Worm (Caenorhabditis elegans) whole organism, L2 larva: ENCODE data around the gene C23G10.10.

Source experiments
- F13H6.1 ChIP-seq: sonication (generic microtip); optimal IDR thresholded peaks from 2 replicates; lab custom pipeline; 2016; ENCODE audit warnings: missing genetic modification characterization, missing compliant biosample characterization
- R02D3.7 ChIP-seq: fragments of 150-350 bp; optimal IDR thresholded peaks from 2 replicates; lab custom pipeline; 2014; ENCODE audit warnings: missing biosample characterization, missing genetic modification characterization
- Y55F3AM.14 ChIP-seq: fragments of 200-800 bp; sonication (Bioruptor generic); optimal IDR thresholded peaks from 2 replicates; lab custom pipeline; 2018; ENCODE audit warnings: mild to moderate bottlenecking, missing genetic modification characterization, missing compliant biosample characterization
- ZK546.5 ChIP-seq: sonication (generic microtip); optimal IDR thresholded peaks from 2 replicates; lab custom pipeline; 2017; ENCODE audit warnings: missing biosample characterization, missing genetic modification characterization
- alr-1 ChIP-seq: fragments of 150-350 bp; optimal IDR thresholded peaks from 2 replicates; lab custom pipeline; 2014; ENCODE audit warnings: missing biosample characterization, missing genetic modification characterization
- aly-2 ChIP-seq: fragments of 150-350 bp; optimal IDR thresholded peaks from 2 replicates; lab custom pipeline; 2014; ENCODE audit warnings: missing biosample characterization, missing genetic modification characterization
- ama-1 ChIP-seq: fragments of 150-350 bp; optimal IDR thresholded peaks from 2 replicates; lab custom pipeline; 2018; ENCODE audit warnings: inconsistent platforms
- blmp-1 ChIP-seq: sonication (generic microtip); optimal IDR thresholded peaks from 2 replicates; lab custom pipeline; 2017; ENCODE audit warnings: missing genetic modification characterization, mild to moderate bottlenecking, missing compliant biosample characterization, antibody characterized with exemption, moderate library complexity; ENCODE audit not compliant: insufficient read depth
- ceh-16 ChIP-seq: fragments of 150-350 bp; optimal IDR thresholded peaks from 2 replicates; lab custom pipeline; 2014; ENCODE audit warnings: missing biosample characterization, missing genetic modification characterization
- ceh-82 ChIP-seq: fragments of 150-350 bp; optimal IDR thresholded peaks from 2 replicates; lab custom pipeline; 2014; ENCODE audit warnings: missing biosample characterization, missing genetic modification characterization
- crh-2 ChIP-seq: sonication (generic microtip); optimal IDR thresholded peaks from 2 replicates; lab custom pipeline; 2017; ENCODE audit warnings: missing biosample characterization, missing genetic modification characterization
- dmd-4 ChIP-seq: sonication (generic microtip); optimal IDR thresholded peaks from 2 replicates; lab custom pipeline; 2017; ENCODE audit warnings: missing biosample characterization, missing genetic modification characterization
- egl-27 ChIP-seq: sonication (generic microtip); optimal IDR thresholded peaks from 3 replicates; lab custom pipeline; 2017; ENCODE audit warnings: missing biosample characterization, missing genetic modification reagents, missing genetic modification characterization
- elt-1 ChIP-seq: fragments of 150-350 bp; optimal IDR thresholded peaks from 2 replicates; lab custom pipeline; 2014; ENCODE audit warnings: missing biosample characterization, missing genetic modification characterization
- elt-3 ChIP-seq: sonication (generic microtip); optimal IDR thresholded peaks from 2 replicates; lab custom pipeline; 2017; ENCODE audit warnings: missing biosample characterization, missing genetic modification characterization
- fos-1 ChIP-seq: fragments of 150-350 bp; optimal IDR thresholded peaks from 2 replicates; lab custom pipeline; 2014; ENCODE audit warnings: missing biosample characterization, missing genetic modification characterization
- gmeb-1 ChIP-seq: fragments of 150-350 bp; optimal IDR thresholded peaks from 2 replicates; lab custom pipeline; 2014; ENCODE audit warnings: missing biosample characterization, missing genetic modification characterization
- lin-11 ChIP-seq: fragments of 150-350 bp; sonication (generic microtip); optimal IDR thresholded peaks from 2 replicates; lab custom pipeline; 2014; ENCODE audit warnings: missing biosample characterization, missing genetic modification characterization, inconsistent platforms, mixed read lengths
- lin-13 ChIP-seq: fragments of 150-350 bp; optimal IDR thresholded peaks from 2 replicates; lab custom pipeline; 2014; ENCODE audit warnings: missing biosample characterization, missing genetic modification reagents, missing genetic modification characterization
- lin-39 ChIP-seq: fragments of 150-350 bp; optimal IDR thresholded peaks from 2 replicates; lab custom pipeline; 2014; ENCODE audit warnings: missing biosample characterization, missing genetic modification reagents, missing genetic modification characterization
- lsy-2 ChIP-seq, 2 experiments: fragments of 150-350 bp in 1 of 2; sonication (generic microtip) in 1 of 2; optimal IDR thresholded peaks; 2 replicates each; lab custom pipeline; 2014 to 2017; ENCODE audit warnings: missing biosample characterization in 2 of 2, missing genetic modification characterization in 2 of 2
- mab-5 ChIP-seq: fragments of 150-350 bp; optimal IDR thresholded peaks from 2 replicates; lab custom pipeline; 2014; ENCODE audit warnings: missing biosample characterization, missing genetic modification characterization
- mbf-1 ChIP-seq: sonication (generic microtip); optimal IDR thresholded peaks from 2 replicates; lab custom pipeline; 2017; ENCODE audit warnings: missing biosample characterization, missing genetic modification characterization
- mdl-1 ChIP-seq, 2 experiments: fragments of 150-350 bp in 1 of 2; sonication (generic microtip) in 1 of 2; optimal IDR thresholded peaks; 2 replicates each; lab custom pipeline; 2017; ENCODE audit warnings: missing biosample characterization in 2 of 2, missing genetic modification characterization in 2 of 2
- nhr-12 ChIP-seq: fragments of 150-350 bp; optimal IDR thresholded peaks from 2 replicates; lab custom pipeline; 2014; ENCODE audit warnings: missing biosample characterization, missing genetic modification characterization
- nhr-129 ChIP-seq: fragments of 150-350 bp; optimal IDR thresholded peaks from 2 replicates; lab custom pipeline; 2014; ENCODE audit warnings: missing biosample characterization, missing genetic modification characterization
- nhr-21 ChIP-seq: fragments of 150-350 bp; optimal IDR thresholded peaks from 2 replicates; lab custom pipeline; 2014; ENCODE audit warnings: missing biosample characterization, missing genetic modification characterization
- nhr-23 ChIP-seq: fragments of 150-350 bp; optimal IDR thresholded peaks from 2 replicates; lab custom pipeline; 2014; ENCODE audit warnings: missing biosample characterization, missing genetic modification reagents, missing genetic modification characterization
- nhr-237 ChIP-seq: fragments of 150-350 bp; optimal IDR thresholded peaks from 2 replicates; lab custom pipeline; 2014; ENCODE audit warnings: missing biosample characterization, missing genetic modification characterization
- nhr-25 ChIP-seq: fragments of 150-350 bp; sonication (generic microtip); optimal IDR thresholded peaks from 3 replicates; lab custom pipeline; 2014; ENCODE audit warnings: missing biosample characterization, missing genetic modification characterization
- nhr-6 ChIP-seq: fragments of 150-350 bp; optimal IDR thresholded peaks from 2 replicates; lab custom pipeline; 2014; ENCODE audit warnings: missing biosample characterization, missing genetic modification characterization
- nhr-77 ChIP-seq: fragments of 150-350 bp; optimal IDR thresholded peaks from 2 replicates; lab custom pipeline; 2014; ENCODE audit warnings: missing biosample characterization, missing genetic modification characterization
- peb-1 ChIP-seq: fragments of 150-350 bp; optimal IDR thresholded peaks from 2 replicates; lab custom pipeline; 2014; ENCODE audit warnings: missing biosample characterization, missing genetic modification characterization
- sem-4 ChIP-seq: fragments of 150-350 bp; optimal IDR thresholded peaks from 2 replicates; lab custom pipeline; 2014; ENCODE audit warnings: missing biosample characterization, missing genetic modification reagents, missing genetic modification characterization
- skn-1 ChIP-seq: sonication (generic microtip); optimal IDR thresholded peaks from 2 replicates; lab custom pipeline; 2017; ENCODE audit warnings: missing biosample characterization, missing genetic modification characterization
- sma-3 ChIP-seq: sonication (generic microtip); optimal IDR thresholded peaks from 2 replicates; lab custom pipeline; 2016; ENCODE audit warnings: missing genetic modification reagents, missing genetic modification characterization, missing compliant biosample characterization
- sma-9 ChIP-seq, 2 experiments: fragments of 150-350 bp in 1 of 2; sonication (generic microtip) in 1 of 2; optimal IDR thresholded peaks; 2 replicates each; lab custom pipeline; 2014 to 2016; ENCODE audit warnings: missing genetic modification characterization in 2 of 2, mild to moderate bottlenecking in 1 of 2, missing biosample characterization in 1 of 2, missing compliant biosample characterization in 1 of 2, missing genetic modification reagents in 1 of 2, moderate library complexity in 1 of 2
- snpc-4 ChIP-seq: fragments of 150-350 bp; optimal IDR thresholded peaks from 2 replicates; lab custom pipeline; 2014; ENCODE audit warnings: missing biosample characterization, missing genetic modification characterization
- unc-39 ChIP-seq: fragments of 150-350 bp; optimal IDR thresholded peaks from 2 replicates; lab custom pipeline; 2014; ENCODE audit warnings: missing biosample characterization, missing genetic modification characterization
- unc-55 ChIP-seq: fragments of 150-350 bp; sonication (generic microtip); optimal IDR thresholded peaks from 3 replicates; lab custom pipeline; 2014; ENCODE audit warnings: missing biosample characterization, missing genetic modification reagents, missing genetic modification characterization
- unc-62 ChIP-seq: fragments of 150-350 bp; optimal IDR thresholded peaks from 2 replicates; lab custom pipeline; 2014; ENCODE audit warnings: missing biosample characterization, missing genetic modification reagents, missing genetic modification characterization
- zag-1 ChIP-seq: fragments of 150-350 bp; optimal IDR thresholded peaks from 2 replicates; lab custom pipeline; 2014; ENCODE audit warnings: missing biosample characterization, missing genetic modification characterization
- ztf-1 ChIP-seq: fragments of 200-800 bp; sonication (Bioruptor generic); conservative IDR thresholded peaks from 2 replicates; pipeline ENCODE4 v1.3.6; 2022; ENCODE audit warnings: missing genetic modification characterization, missing compliant biosample characterization
- ztf-11 ChIP-seq: sonication (generic microtip); optimal IDR thresholded peaks from 2 replicates; lab custom pipeline; 2017; ENCODE audit warnings: missing biosample characterization, missing genetic modification characterization

C23G10.10 gene

ce11 chrIII:6190810-6191209, 23.0 kb downstream of the C23G10.10 start, which contains the start of gene C23G10.5:
TSS of gene C23G10.5 (plus strand) at chrIII:6191110.
- TF ChIP-seq elt-3 (tag; lab: Kevin White, UChicago) (no peak), lin-39 (no peak), sma-9 (GFP tag; optimal IDR thresholded peaks at IDR 0.05; lab: Kevin White, UChicago) (no peak), sma-9 (tag; optimal IDR thresholded peaks at IDR 0.05; lab: Kevin White, UChicago) (no peak), F13H6.1 (tag; lab: Kevin White, UChicago) (no peak), elt-1 (tag; lab: Kevin White, UChicago) (no peak), blmp-1 (no peak), unc-62 (GFP tag; lab: Kevin White, UChicago) (no peak)

ce11 chrIII:6183118-6183517, 30.7 kb downstream of the C23G10.10 start, which contains the start of gene nas-28:
TSS of gene nas-28 (minus strand) at chrIII:6183218.
- TF ChIP-seq Y55F3AM.14 (GFP tag; lab: Kevin White, UChicago) (no peak), ztf-11 (tag; lab: Kevin White, UChicago) (no peak), alr-1 (no peak), lsy-2 (tag; optimal IDR thresholded peaks at IDR 0.05; lab: Kevin White, UChicago) (no peak), nhr-237 (no peak), sma-3 (no peak), nhr-12 (no peak), nhr-23 (no peak), ztf-1 (GFP tag; lab: Robert Waterston, UW) (no peak)

- no peak for TF ChIP-seq mab-5
- TF ChIP-seq sma-3 = peak; percentile 11
- no peak for TF ChIP-seq zag-1 (tag; lab: Kevin White, UChicago)
- TF ChIP-seq fos-1 (tag; lab: Kevin White, UChicago) = peak; percentile 58
- no peak for TF ChIP-seq nhr-25 (tag; lab: Kevin White, UChicago)
- TF ChIP-seq crh-2 (tag; lab: Kevin White, UChicago) = peak; percentile 68
- TF ChIP-seq mdl-1 (tag; optimal IDR thresholded peaks at IDR 0.05; lab: Kevin White, UChicago) = peak in 1 of 2 experiments; percentile 28
- peak; percentile 36 for TF ChIP-seq gmeb-1 (tag; lab: Kevin White, UChicago)
- TF ChIP-seq peb-1 = no peak
- TF ChIP-seq F13H6.1 (tag; lab: Kevin White, UChicago) = peak; percentile 57
- peak; percentile 10 for TF ChIP-seq nhr-129 (tag; lab: Kevin White, UChicago)
- no peak for TF ChIP-seq R02D3.7 (tag; lab: Kevin White, UChicago)
- no peak for TF ChIP-seq lin-13 (GFP tag; lab: Kevin White, UChicago)
- peak; percentile 34 for TF ChIP-seq skn-1 (tag; lab: Kevin White, UChicago)
- peak; percentile 66 for TF ChIP-seq sma-9 (GFP tag; optimal IDR thresholded peaks at IDR 0.05; lab: Kevin White, UChicago)
- TF ChIP-seq sma-9 (tag; optimal IDR thresholded peaks at IDR 0.05; lab: Kevin White, UChicago) = no peak
Observed at ce11 chrIII:6180294-6180693, 33.5 kb downstream of the C23G10.10 start.

ce11 chrIII:6179062-6179461, 34.8 kb downstream of the C23G10.10 start:
- no peak for TF ChIP-seq unc-62 (GFP tag; lab: Kevin White, UChicago)
- no peak for TF ChIP-seq R02D3.7 (tag; lab: Kevin White, UChicago)
- no peak for TF ChIP-seq ceh-16 (tag; lab: Kevin White, UChicago)
- no peak for TF ChIP-seq egl-27 (tag; lab: Kevin White, UChicago)
- no peak for TF ChIP-seq zag-1 (tag; lab: Kevin White, UChicago)
- no peak for TF ChIP-seq nhr-237
- peak; percentile 6 for TF ChIP-seq gmeb-1 (tag; lab: Kevin White, UChicago)
- no peak for TF ChIP-seq sma-3
- no peak for TF ChIP-seq blmp-1
- no peak for TF ChIP-seq unc-39 (tag; lab: Kevin White, UChicago)
- no peak for TF ChIP-seq mbf-1 (tag; lab: Kevin White, UChicago)
- no peak for TF ChIP-seq peb-1
- no peak for TF ChIP-seq Y55F3AM.14 (GFP tag; lab: Kevin White, UChicago)
- peak; percentile 83 for TF ChIP-seq sma-9 (GFP tag; optimal IDR thresholded peaks at IDR 0.05; lab: Kevin White, UChicago)
- TF ChIP-seq sma-9 (tag; optimal IDR thresholded peaks at IDR 0.05; lab: Kevin White, UChicago) = no peak
- no peak for TF ChIP-seq lin-11 (tag; lab: Kevin White, UChicago)
- no peak for TF ChIP-seq unc-55 (GFP tag; lab: Kevin White, UChicago)
- TF ChIP-seq mab-5 = no peak
- TF ChIP-seq nhr-77 (tag; lab: Kevin White, UChicago) = no peak
- TF ChIP-seq elt-1 (tag; lab: Kevin White, UChicago) = no peak
- no peak for TF ChIP-seq nhr-21 (tag; lab: Kevin White, UChicago)
- no peak for TF ChIP-seq alr-1
- TF ChIP-seq ceh-82 (tag; lab: Kevin White, UChicago) = no peak
- no peak for TF ChIP-seq ama-1 (lab: Kevin White, UChicago)
- no peak for TF ChIP-seq elt-3 (tag; lab: Kevin White, UChicago)
- TF ChIP-seq lin-13 (GFP tag; lab: Kevin White, UChicago) = no peak
- no peak for TF ChIP-seq snpc-4 (tag; lab: Kevin White, UChicago)
- no peak for TF ChIP-seq lin-39
- TF ChIP-seq nhr-6 = no peak
- peak; percentile 76 for TF ChIP-seq fos-1 (tag; lab: Kevin White, UChicago)
- TF ChIP-seq sem-4 (tag; lab: Kevin White, UChicago) = no peak
- no peak for TF ChIP-seq skn-1 (tag; lab: Kevin White, UChicago)
- TF ChIP-seq dmd-4 (tag; lab: Kevin White, UChicago) = no peak
- no peak for TF ChIP-seq nhr-23
- TF ChIP-seq nhr-129 (tag; lab: Kevin White, UChicago) = no peak
- no peak for TF ChIP-seq lsy-2 (tag; optimal IDR thresholded peaks at IDR 0.05; lab: Kevin White, UChicago)
- TF ChIP-seq aly-2 (tag; lab: Kevin White, UChicago) = no peak
- peak in 1 of 2 experiments; percentile 8 for TF ChIP-seq mdl-1 (tag; optimal IDR thresholded peaks at IDR 0.05; lab: Kevin White, UChicago)
- no peak for TF ChIP-seq ztf-1 (GFP tag; lab: Robert Waterston, UW)
- TF ChIP-seq ZK546.5 (tag; lab: Kevin White, UChicago) = no peak
